Worm (Caenorhabditis elegans): ENCODE data around the gene cri-2.

The cri-2 gene

DNA sequence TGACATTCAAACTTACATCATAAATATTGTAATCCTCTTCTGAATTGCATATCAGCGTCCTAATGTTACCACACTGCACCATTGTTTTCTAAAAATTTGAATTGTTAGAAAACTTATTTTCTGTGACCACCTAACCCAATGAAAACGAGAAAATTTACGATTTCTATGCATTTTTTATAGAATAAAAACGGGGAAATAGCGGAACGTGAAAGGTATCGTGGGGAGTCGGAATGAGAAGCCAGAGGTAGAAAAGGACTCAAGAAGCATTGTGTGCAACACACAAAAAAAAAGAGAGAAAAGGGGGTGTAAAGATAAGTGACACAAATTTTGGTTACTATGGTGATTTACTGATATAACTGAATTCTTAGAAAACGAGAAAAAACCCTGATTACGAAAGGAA is 48.6 kb downstream of the cri-2 start, which contains the start of gene C16D9.6:
C16D9.6 (minus strand) TSS at position 101 of the 400 bp plus-strand sequence.
- TF ChIP-seq hlh-26 (GFP tag; conservative IDR thresholded peaks at IDR 0.05) = no peak
- no peak for TF ChIP-seq D2030.7 (GFP tag; IDR thresholded peaks at IDR 0.05)
- no peak for TF ChIP-seq lsy-27 (tag; optimal IDR thresholded peaks at IDR 0.05; ENCODE audit: borderline replicate concordance, insufficient read depth)
- no peak for TF ChIP-seq aptf-2 (GFP tag; conservative IDR thresholded peaks at IDR 0.05)
- no peak for TF ChIP-seq nhr-90 (tag; optimal IDR thresholded peaks at IDR 0.05)
- no peak for TF ChIP-seq F49E8.2 (tag; optimal IDR thresholded peaks at IDR 0.05; ENCODE audit: insufficient read depth)
- no peak for TF ChIP-seq B0035.1 (tag; optimal IDR thresholded peaks at IDR 0.05)
- TF ChIP-seq lin-35 (GFP tag; optimal IDR thresholded peaks at IDR 0.05) = no peak
- TF ChIP-seq ama-1 (optimal IDR thresholded peaks at IDR 0.05) = no peak
- no peak for TF ChIP-seq ama-1 (GFP tag; optimal IDR thresholded peaks at IDR 0.05)
- no peak for TF ChIP-seq nhr-120 (GFP tag; IDR thresholded peaks at IDR 0.05)
- TF ChIP-seq F57C9.4 (tag; optimal IDR thresholded peaks at IDR 0.05) = no peak
- TF ChIP-seq mel-28 (tag; optimal IDR thresholded peaks at IDR 0.05; ENCODE audit: borderline replicate concordance) = no peak
- no peak for TF ChIP-seq nhr-80 (tag; optimal IDR thresholded peaks at IDR 0.05)
- TF ChIP-seq nfya-2 (GFP tag; IDR thresholded peaks at IDR 0.05) = no peak
- TF ChIP-seq tlf-1 (GFP tag; optimal IDR thresholded peaks at IDR 0.05) = no peak
- no peak for TF ChIP-seq nhr-179 (tag; optimal IDR thresholded peaks at IDR 0.05)
- no peak for TF ChIP-seq Y53G8AR.9 (GFP tag; conservative IDR thresholded peaks at IDR 0.05)
- TF ChIP-seq let-607 (tag; optimal IDR thresholded peaks at IDR 0.05) = no peak
- no peak for TF ChIP-seq lin-54 (GFP tag; optimal IDR thresholded peaks at IDR 0.05)
- TF ChIP-seq gei-17 (GFP tag; optimal IDR thresholded peaks at IDR 0.05) = no peak

DNA sequence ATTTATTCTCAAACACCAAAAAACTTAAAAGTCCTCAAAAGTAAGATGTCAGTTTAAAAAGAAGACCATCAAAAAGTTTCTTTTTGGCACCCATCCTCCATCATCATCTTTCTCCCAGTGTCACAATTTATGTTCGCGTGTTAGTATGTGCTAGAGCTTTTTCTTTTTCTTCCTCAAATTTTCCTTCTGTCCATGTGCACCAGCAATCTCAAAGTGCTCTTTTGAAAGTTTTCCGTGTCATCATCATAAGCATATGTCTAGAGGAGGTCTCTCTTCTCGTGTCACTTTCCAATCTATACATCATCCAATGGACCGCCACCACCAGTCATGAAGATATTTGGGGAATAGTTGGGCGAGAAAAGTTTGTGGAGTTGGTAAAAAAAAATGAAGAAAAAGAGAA is 49.5 kb downstream of the cri-2 start:
- no peak for TF ChIP-seq cebp-2 (GFP tag; IDR thresholded peaks at IDR 0.05)
- no peak for TF ChIP-seq C17E4.6 (GFP tag; IDR thresholded peaks at IDR 0.05)
- TF ChIP-seq dpl-1 (GFP tag; optimal IDR thresholded peaks at IDR 0.05) = no peak
- no peak for TF ChIP-seq nfya-1 (tag; optimal IDR thresholded peaks at IDR 0.05; ENCODE audit: borderline replicate concordance, insufficient read depth)
- TF ChIP-seq rec-8 (tag; optimal IDR thresholded peaks at IDR 0.05) = no peak
- no peak for TF ChIP-seq F57A8.1 (GFP tag; optimal IDR thresholded peaks at IDR 0.05)
- no peak for TF ChIP-seq T07F8.4 (tag; optimal IDR thresholded peaks at IDR 0.05)
- TF ChIP-seq Y53G8AR.9 (GFP tag; conservative IDR thresholded peaks at IDR 0.05) = no peak
- TF ChIP-seq ztf-22 (GFP tag; optimal IDR thresholded peaks at IDR 0.05) = no peak
- TF ChIP-seq ama-1 (optimal IDR thresholded peaks at IDR 0.05) = no peak
- no peak for TF ChIP-seq ama-1 (GFP tag; optimal IDR thresholded peaks at IDR 0.05)
- no peak for TF ChIP-seq madf-8 (GFP tag; conservative IDR thresholded peaks at IDR 0.05)
- no peak for TF ChIP-seq unc-130 (GFP tag; optimal IDR thresholded peaks at IDR 0.05)

Data from whole organism, young adult.